Worm (Caenorhabditis elegans): Measurements from ENCODE around the gene abts-2.

ce11 chrX:11552879-11553278 is 32.6 kb upstream of the abts-2 start:
- no peak for TF ChIP-seq W03F9.2 (tag; optimal IDR thresholded peaks at IDR 0.05)
- no peak for TF ChIP-seq him-1 (tag; optimal IDR thresholded peaks at IDR 0.05)

All from whole organism, L4/young adult.